Worm (Caenorhabditis elegans) whole organism, L4/young adult: ENCODE results near the gene gst-19.

Experiments
- W03F9.2 ChIP-seq: fragments of 150-350 bp; optimal IDR thresholded peaks from 2 replicates; lab custom pipeline; 2014; ENCODE audit warnings: missing biosample characterization, missing genetic modification characterization
- dao-5 ChIP-seq: sonication (generic microtip); optimal IDR thresholded peaks from 2 replicates; lab custom pipeline; 2016; ENCODE audit warnings: missing genotype, missing genetic modification characterization, moderate library complexity, missing compliant biosample characterization

DNA sequence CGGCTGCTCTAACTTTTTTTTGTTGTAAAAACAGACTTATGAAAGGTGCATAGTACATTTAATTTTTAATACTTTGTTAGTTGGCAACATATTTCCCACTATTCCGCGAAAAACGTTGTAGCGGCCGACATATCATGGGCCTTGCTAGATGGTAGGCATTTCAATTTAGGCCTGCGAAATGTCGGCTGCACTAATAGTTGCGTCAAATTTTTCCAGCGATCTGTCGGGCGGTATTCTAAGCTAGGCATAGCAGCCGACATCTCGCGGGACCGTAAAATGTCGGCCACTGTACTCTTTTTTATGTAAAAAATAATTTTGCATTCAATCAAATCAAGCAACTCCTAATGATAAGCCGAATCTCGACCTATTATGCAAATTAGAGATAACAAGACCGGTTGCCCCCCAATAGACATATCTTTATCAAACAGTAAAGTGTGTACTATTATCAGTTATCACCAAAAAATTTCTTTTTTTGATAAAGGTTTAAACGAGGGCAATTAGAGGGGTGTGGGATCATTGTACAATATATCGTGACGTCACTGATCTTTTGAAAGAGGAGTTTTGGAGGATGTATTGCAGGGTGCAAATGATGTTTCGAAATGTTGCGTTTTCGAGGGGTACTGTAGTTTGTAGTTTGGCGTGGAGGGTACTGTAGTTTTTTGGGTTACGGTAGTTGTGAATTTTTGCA, 38.2 kb upstream of the gst-19 start:
- no peak for TF ChIP-seq W03F9.2
- no peak for TF ChIP-seq dao-5 (tag; lab: Kevin White, UChicago)
